Worm (Caenorhabditis elegans) whole organism, L1 larva: ENCODE data around the gene C15B12.4.

Experiments
- Y116A8C.19 ChIP-seq: sonication (generic microtip); optimal IDR thresholded peaks from 2 replicates; lab custom pipeline; 2016; ENCODE audit warnings: missing compliant biosample characterization, missing genetic modification characterization, borderline replicate concordance
- ama-1 ChIP-seq: fragments of 150-350 bp; optimal IDR thresholded peaks from 2 replicates; lab custom pipeline; 2014
- dpl-1 ChIP-seq, 3 experiments: fragments of 150-350 bp in 2 of 3; sonication (generic microtip) in 1 of 3; optimal IDR thresholded peaks; 2 replicates each; lab custom pipeline; 2014 to 2017; ENCODE audit warnings: missing biosample characterization in 3 of 3, missing genetic modification characterization in 3 of 3, missing genetic modification reagents in 3 of 3
- pqm-1 ChIP-seq: sonication (generic microtip); optimal IDR thresholded peaks from 3 replicates; lab custom pipeline; 2017; ENCODE audit warnings: missing biosample characterization, missing genetic modification characterization
- unc-62 ChIP-seq: fragments of 150-350 bp; optimal IDR thresholded peaks from 2 replicates; lab custom pipeline; 2014; ENCODE audit warnings: missing biosample characterization, missing genetic modification reagents, missing genetic modification characterization
- ztf-11 ChIP-seq, 2 experiments: sonication (generic microtip); optimal IDR thresholded peaks; 2 replicates each; lab custom pipeline; 2016 to 2017; ENCODE audit warnings: missing genetic modification characterization in 2 of 2, missing biosample characterization in 1 of 2, missing compliant biosample characterization in 1 of 2

- TF ChIP-seq ztf-11 (tag; optimal IDR thresholded peaks at IDR 0.05; lab: Kevin White, UChicago) (no peak), pqm-1 (no peak), dpl-1 (GFP tag; optimal IDR thresholded peaks at IDR 0.05; lab: Kevin White, UChicago) (no peak), Y116A8C.19 (tag; lab: Kevin White, UChicago) (no peak), unc-62 (GFP tag; lab: Kevin White, UChicago) (no peak), ama-1 (lab: Kevin White, UChicago) (no peak)
Observed at ce11 chrX:6455157-6455556, 18.4 kb downstream of the C15B12.4 start, which contains the start of gene nas-33.
